Fruit fly (Drosophila melanogaster) Kc167 (cell line): Measurements from ENCODE around the gene meigo.

ENCODE experiments used
- Sin3A ChIP-seq: fragments of >200 bp; optimal IDR thresholded peaks from 2 replicates; lab custom pipeline; 2018; ENCODE audit warnings: missing external identifiers
- h ChIP-seq: fragments of >200 bp; optimal IDR thresholded peaks from 3 replicates; lab custom pipeline; 2018; ENCODE audit warnings: missing external identifiers

dm6 chr3R:21101453-21102214 lies 36.4 kb upstream of the meigo start, which contains the start of the genes CG7044 and Tbc1d22:
- TF ChIP-seq Sin3A = peak; percentile 87
- TF ChIP-seq h = no peak
